Fruit fly (Drosophila melanogaster): Measurements from ENCODE around the gene CG34124.

Gene CG34124

dm6 chr2L:4981278-4981966 is 23.2 kb downstream of the CG34124 start, which contains the start of the genes CG8892 and CG34126 (continued):
- TF ChIP-seq CG6272 (GFP tag; IDR thresholded peaks at IDR 0.05) (peak; percentile 97), Abd-B (GFP tag; optimal IDR thresholded peaks at IDR 0.05) (peak; percentile 99), btn (GFP tag; optimal IDR thresholded peaks at IDR 0.05) (peak; percentile 64), CG2129 (GFP tag; IDR thresholded peaks at IDR 0.05; ENCODE audit: partially characterized antibody) (no peak), CG1024 (GFP tag; IDR thresholded peaks at IDR 0.05) (peak; percentile 88), chif (GFP tag; optimal IDR thresholded peaks at IDR 0.05) (peak; percentile 97), scrt (GFP tag; optimal IDR thresholded peaks at IDR 0.05) (peak; percentile 91), sob (GFP tag; IDR thresholded peaks at IDR 0.05) (peak; percentile 98), CG8290 (GFP tag; optimal IDR thresholded peaks at IDR 0.05) (peak; percentile 98), CG8290 (tag; optimal IDR thresholded peaks at IDR 0.05) (peak; percentile 91 to 94), ara (GFP tag; IDR thresholded peaks at IDR 0.05) (peak; percentile 94), unc-4 (GFP tag; IDR thresholded peaks at IDR 0.05; ENCODE audit: partially characterized antibody) (0 out of 2 replicates have a peak, but pooled peaks have one; percentile 27), CG7271 (tag; optimal IDR thresholded peaks at IDR 0.05) (peak; percentile 85), da (GFP tag; optimal IDR thresholded peaks at IDR 0.05) (peak; percentile 90), Hr3 (GFP tag; optimal IDR thresholded peaks at IDR 0.05) (peak; percentile 99), CG12744 (GFP tag; optimal IDR thresholded peaks at IDR 0.05) (peak; percentile 87), CG7786 (GFP tag; optimal IDR thresholded peaks at IDR 0.05) (peak; percentile 96), gcm (GFP tag; optimal IDR thresholded peaks at IDR 0.05) (peak; percentile 94), CG17385 (GFP tag; optimal IDR thresholded peaks at IDR 0.05) (peak; percentile 93), peb (GFP tag; IDR thresholded peaks at IDR 0.05) (peak; percentile 93), CG12659 (GFP tag; optimal IDR thresholded peaks at IDR 0.05) (peak; percentile 99), jing (GFP tag; optimal IDR thresholded peaks at IDR 0.05) (peak; percentile 95), CG15601 (tag; optimal IDR thresholded peaks at IDR 0.05) (peak; percentile 94), row (GFP tag; IDR thresholded peaks at IDR 0.05) (peak; percentile 98), CG13123 (GFP tag; optimal IDR thresholded peaks at IDR 0.05) (peak; percentile 95), repo (GFP tag; optimal IDR thresholded peaks at IDR 0.05) (peak; percentile 91), CG9609 (GFP tag; optimal IDR thresholded peaks at IDR 0.05) (peak; percentile 97), gsb (GFP tag; IDR thresholded peaks at IDR 0.05) (peak; percentile 91), CG16815 (GFP tag; optimal IDR thresholded peaks at IDR 0.05) (peak; percentile 99), ttk (GFP tag; IDR thresholded peaks at IDR 0.05) (peak; percentile 93), dysf (GFP tag; IDR thresholded peaks at IDR 0.05) (peak; percentile 98), grn (GFP tag; optimal IDR thresholded peaks at IDR 0.05) (peak; percentile 86), HHEX (GFP tag; optimal IDR thresholded peaks at IDR 0.05) (peak; percentile 97), Dref (GFP tag; IDR thresholded peaks at IDR 0.05) (peak; percentile 51), D (optimal IDR thresholded peaks at IDR 0.05) (no peak), D (GFP tag; optimal IDR thresholded peaks at IDR 0.05) (peak; percentile 97), CG11504 (tag; optimal IDR thresholded peaks at IDR 0.05) (peak; percentile 95), lab (GFP tag; optimal IDR thresholded peaks at IDR 0.05) (peak; percentile 98), CG34422 (GFP tag; IDR thresholded peaks at IDR 0.05) (peak; percentile 96), CG2199 (GFP tag; IDR thresholded peaks at IDR 0.05) (peak; percentile 74; the same call in 1 of the 3 replicates), CG3838 (GFP tag; optimal IDR thresholded peaks at IDR 0.05) (peak; percentile 87), NK7.1 (GFP tag; optimal IDR thresholded peaks at IDR 0.05) (peak; percentile 82), al (GFP tag; IDR thresholded peaks at IDR 0.05) (peak; percentile 97), Lim3 (GFP tag; IDR thresholded peaks at IDR 0.05) (peak; percentile 83), croc (GFP tag; conservative IDR thresholded peaks at IDR 0.05) (peak; percentile 98), HLH54F (GFP tag; optimal IDR thresholded peaks at IDR 0.05) (peak; percentile 98), CG7963 (GFP tag; IDR thresholded peaks at IDR 0.05; ENCODE audit: partially characterized antibody) (no peak), dm (GFP tag; optimal IDR thresholded peaks at IDR 0.05) (peak; percentile 90), Awh (GFP tag; IDR thresholded peaks at IDR 0.05) (peak; percentile 81), tio (GFP tag; optimal IDR thresholded peaks at IDR 0.05) (peak; percentile 98), CG33557 (GFP tag; optimal IDR thresholded peaks at IDR 0.05) (peak; percentile 97)

All from whole organism, embryonic.